Worm (Caenorhabditis elegans) whole organism, L3 larva: ENCODE data around the gene csn-5.
A peak's percentile ranks its signal among the peaks of the same experiment; 100 is the strongest.

ENCODE experiments used
- R02D3.7 ChIP-seq: fragments of 150-350 bp; optimal IDR thresholded peaks from 2 replicates; lab custom pipeline; 2014; ENCODE audit warnings: missing biosample characterization, missing genetic modification characterization
- aly-2 ChIP-seq: fragments of 150-350 bp; optimal IDR thresholded peaks from 2 replicates; lab custom pipeline; 2014; ENCODE audit warnings: missing biosample characterization, missing genetic modification characterization
- ama-1 ChIP-seq: fragments of 150-350 bp; optimal IDR thresholded peaks from 2 replicates; lab custom pipeline; 2018
- ceh-16 ChIP-seq: sonication (generic microtip); optimal IDR thresholded peaks from 2 replicates; lab custom pipeline; 2017; ENCODE audit warnings: missing biosample characterization, missing genetic modification characterization
- ceh-28 ChIP-seq: fragments of 150-350 bp; optimal IDR thresholded peaks from 2 replicates; lab custom pipeline; 2014; ENCODE audit warnings: missing biosample characterization, missing genetic modification reagents, missing genetic modification characterization
- ceh-82 ChIP-seq: fragments of 150-350 bp; optimal IDR thresholded peaks from 2 replicates; lab custom pipeline; 2014; ENCODE audit warnings: missing biosample characterization, missing genetic modification characterization
- ceh-9 ChIP-seq: sonication (generic microtip); optimal IDR thresholded peaks from 2 replicates; lab custom pipeline; 2018; ENCODE audit warnings: missing biosample characterization, missing genetic modification characterization
- daf-12 ChIP-seq: fragments of 150-350 bp; optimal IDR thresholded peaks from 2 replicates; lab custom pipeline; 2014; ENCODE audit warnings: missing biosample characterization, missing genetic modification reagents, missing genetic modification characterization
- egl-27 ChIP-seq: sonication (generic microtip); optimal IDR thresholded peaks from 4 replicates; lab custom pipeline; 2017; ENCODE audit warnings: missing biosample characterization, missing genetic modification reagents, missing genetic modification characterization
- elt-1 ChIP-seq: fragments of 150-350 bp; optimal IDR thresholded peaks from 2 replicates; lab custom pipeline; 2014; ENCODE audit warnings: missing biosample characterization, missing genetic modification characterization
- elt-2 ChIP-seq: sonication (generic microtip); optimal IDR thresholded peaks from 2 replicates; lab custom pipeline; 2016; ENCODE audit warnings: missing genetic modification reagents, mild to moderate bottlenecking, missing genetic modification characterization, missing compliant biosample characterization
- elt-3 ChIP-seq, 3 experiments: fragments of 150-350 bp in 1 of 3; sonication (generic microtip) in 2 of 3; optimal IDR thresholded peaks; 2 replicates in 2 of 3; 4 replicates in 1 of 3; lab custom pipeline; 2014 to 2017; ENCODE audit warnings: missing biosample characterization in 3 of 3, missing genetic modification characterization in 3 of 3
- eor-1 ChIP-seq, 2 experiments: fragments of 150-350 bp; optimal IDR thresholded peaks; 2 replicates each; lab custom pipeline; 2014 to 2018; ENCODE audit warnings: missing biosample characterization in 2 of 2, missing genetic modification characterization in 2 of 2
- fos-1 ChIP-seq: fragments of 150-350 bp; optimal IDR thresholded peaks from 2 replicates; lab custom pipeline; 2014; ENCODE audit warnings: missing biosample characterization, missing genetic modification characterization
- hmg-11 ChIP-seq: sonication (generic microtip); optimal IDR thresholded peaks from 2 replicates; lab custom pipeline; 2016; ENCODE audit warnings: missing genetic modification characterization, missing compliant biosample characterization
- jun-1 ChIP-seq: fragments of 150-350 bp; optimal IDR thresholded peaks from 2 replicates; lab custom pipeline; 2014; ENCODE audit warnings: missing biosample characterization, missing genetic modification reagents, missing genetic modification characterization
- lin-15B ChIP-seq: fragments of 150-350 bp; optimal IDR thresholded peaks from 2 replicates; lab custom pipeline; 2014; ENCODE audit warnings: missing biosample characterization, missing genetic modification characterization
- lin-39 ChIP-seq: fragments of 150-350 bp; optimal IDR thresholded peaks from 2 replicates; lab custom pipeline; 2018; ENCODE audit warnings: missing biosample characterization, missing genetic modification reagents, missing genetic modification characterization
- lsy-12 ChIP-seq: sonication (generic microtip); optimal IDR thresholded peaks from 2 replicates; lab custom pipeline; 2016; ENCODE audit warnings: mild to moderate bottlenecking, missing genetic modification characterization, missing compliant biosample characterization
- mml-1 ChIP-seq: fragments of 150-350 bp; sonication (generic microtip); optimal IDR thresholded peaks from 3 replicates; lab custom pipeline; 2014; ENCODE audit warnings: missing biosample characterization, missing genetic modification characterization
- nfya-1 ChIP-seq: sonication (generic microtip); optimal IDR thresholded peaks from 2 replicates; lab custom pipeline; 2017; ENCODE audit warnings: missing genetic modification characterization, mild to moderate bottlenecking, missing compliant biosample characterization, antibody characterized with exemption, moderate library complexity; ENCODE audit not compliant: insufficient read depth
- nhr-11 ChIP-seq: fragments of 150-350 bp; optimal IDR thresholded peaks from 2 replicates; lab custom pipeline; 2014; ENCODE audit warnings: missing biosample characterization, missing genetic modification characterization
- nhr-23 ChIP-seq: fragments of 150-350 bp; optimal IDR thresholded peaks from 2 replicates; lab custom pipeline; 2014; ENCODE audit warnings: missing biosample characterization, missing genetic modification reagents, missing genetic modification characterization
- nhr-25 ChIP-seq: sonication (generic microtip); optimal IDR thresholded peaks from 2 replicates; lab custom pipeline; 2017; ENCODE audit warnings: missing biosample characterization, missing genetic modification characterization
- nhr-28 ChIP-seq: fragments of 150-350 bp; optimal IDR thresholded peaks from 2 replicates; lab custom pipeline; 2014; ENCODE audit warnings: missing biosample characterization, missing genetic modification characterization
- nhr-43 ChIP-seq: sonication (generic microtip); optimal IDR thresholded peaks from 2 replicates; lab custom pipeline; 2016; ENCODE audit warnings: mild to moderate bottlenecking, missing genetic modification characterization, missing compliant biosample characterization; ENCODE audit not compliant: poor library complexity, severe bottlenecking
- nhr-67 ChIP-seq: fragments of 150-350 bp; optimal IDR thresholded peaks from 2 replicates; lab custom pipeline; 2014; ENCODE audit warnings: missing biosample characterization, missing genetic modification characterization
- nhr-76 ChIP-seq: fragments of 150-350 bp; sonication (generic microtip); optimal IDR thresholded peaks from 5 replicates; lab custom pipeline; 2014; ENCODE audit warnings: missing biosample characterization, missing genetic modification characterization
- nhr-77 ChIP-seq: fragments of 150-350 bp; optimal IDR thresholded peaks from 2 replicates; lab custom pipeline; 2014; ENCODE audit warnings: missing biosample characterization, missing genetic modification characterization
- pha-4 ChIP-seq: fragments of 150-350 bp; optimal IDR thresholded peaks from 2 replicates; lab custom pipeline; 2014; ENCODE audit warnings: missing biosample characterization, missing genetic modification reagents, missing genetic modification characterization
- pqm-1 ChIP-seq: fragments of 150-350 bp; optimal IDR thresholded peaks from 2 replicates; lab custom pipeline; 2017; ENCODE audit warnings: missing biosample characterization, missing genetic modification characterization, inconsistent platforms
- snpc-4 ChIP-seq: fragments of 150-350 bp; optimal IDR thresholded peaks from 2 replicates; lab custom pipeline; 2014; ENCODE audit warnings: missing biosample characterization, missing genetic modification characterization
- tbx-2 ChIP-seq: sonication (generic microtip); optimal IDR thresholded peaks from 2 replicates; lab custom pipeline; 2016; ENCODE audit warnings: mild to moderate bottlenecking, missing genetic modification characterization, missing compliant biosample characterization
- unc-39 ChIP-seq: sonication (generic microtip); optimal IDR thresholded peaks from 4 replicates; lab custom pipeline; 2017; ENCODE audit warnings: missing biosample characterization, missing genetic modification characterization
- zag-1 ChIP-seq: fragments of 150-350 bp; optimal IDR thresholded peaks from 2 replicates; lab custom pipeline; 2014; ENCODE audit warnings: missing biosample characterization, missing genetic modification characterization
- ztf-4 ChIP-seq: fragments of 150-350 bp; optimal IDR thresholded peaks from 2 replicates; lab custom pipeline; 2014; ENCODE audit warnings: missing biosample characterization, missing genetic modification characterization

csn-5 gene

ce11 chrIV:5655966-5656389, 6.6 kb downstream of the csn-5 start (continued):
- TF ChIP-seq ceh-82 = no peak
- peak; percentile 72 for TF ChIP-seq pqm-1 (tag; lab: Kevin White, UChicago)
- no peak for TF ChIP-seq fos-1 (tag; lab: Kevin White, UChicago)
- no peak for TF ChIP-seq ceh-16 (tag; lab: Kevin White, UChicago)
- TF ChIP-seq lin-39 (tag; lab: Kevin White, UChicago) = no peak
- peak; percentile 24 for TF ChIP-seq pha-4 (tag; lab: Kevin White, UChicago)
- TF ChIP-seq unc-39 = no peak
- peak; percentile 29 for TF ChIP-seq egl-27 (tag; lab: Kevin White, UChicago)
- no peak for TF ChIP-seq eor-1 (tag; optimal IDR thresholded peaks at IDR 0.05; lab: Kevin White, UChicago)
- TF ChIP-seq elt-1 (tag; lab: Kevin White, UChicago) = no peak
- TF ChIP-seq ama-1 (lab: Kevin White, UChicago) = no peak
- peak; percentile 49 for TF ChIP-seq R02D3.7 (tag; lab: Kevin White, UChicago)

ce11 chrIV:5657126-5657666, 7.9 kb downstream of the csn-5 start:
- TF ChIP-seq lin-15B (tag; lab: Kevin White, UChicago) (peak; percentile 62), ceh-28 (tag; lab: Kevin White, UChicago) (peak; percentile 67), elt-2 (peak; percentile 47), ceh-9 (tag; lab: Kevin White, UChicago) (no peak), nhr-67 (tag; lab: Kevin White, UChicago) (no peak), ztf-4 (tag; lab: Kevin White, UChicago) (peak; percentile 36), lin-39 (tag; lab: Kevin White, UChicago) (peak; percentile 12), nhr-43 (tag; lab: Kevin White, UChicago) (peak; percentile 94), R02D3.7 (tag; lab: Kevin White, UChicago) (peak; percentile 46), pqm-1 (tag; lab: Kevin White, UChicago) (peak; percentile 23), daf-12 (tag; lab: Kevin White, UChicago) (no peak), elt-1 (tag; lab: Kevin White, UChicago) (no peak), mml-1 (no peak), pha-4 (tag; lab: Kevin White, UChicago) (peak; percentile 81), ceh-16 (tag; lab: Kevin White, UChicago) (no peak), hmg-11 (peak; percentile 31), zag-1 (tag; lab: Kevin White, UChicago) (no peak), tbx-2 (tag; lab: Kevin White, UChicago) (peak; percentile 59), nhr-76 (tag; lab: Kevin White, UChicago) (no peak), nhr-11 (tag; lab: Kevin White, UChicago) (peak; percentile 67), nhr-25 (tag; lab: Kevin White, UChicago) (peak; percentile 94), unc-39 (no peak), elt-3 (tag; optimal IDR thresholded peaks at IDR 0.05; lab: Kevin White, UChicago) (no peak), nfya-1 (tag; lab: Kevin White, UChicago) (peak; percentile 84), nhr-77 (tag; lab: Kevin White, UChicago) (no peak), nhr-23 (peak; percentile 94), snpc-4 (peak; percentile 37), lsy-12 (tag; lab: Kevin White, UChicago) (peak; percentile 49), jun-1 (tag; lab: Kevin White, UChicago) (peak; percentile 70)

- TF ChIP-seq elt-2 (peak; percentile 52), ztf-4 (tag; lab: Kevin White, UChicago) (no peak), pqm-1 (tag; lab: Kevin White, UChicago) (no peak)
Measured at ce11 chrIV:5658225-5658624, 8.9 kb downstream of the csn-5 start.

ce11 chrIV:5658897-5659296, 9.6 kb downstream of the csn-5 start:
- TF ChIP-seq pqm-1 (tag; lab: Kevin White, UChicago) (peak; percentile 88), nhr-28 (tag; lab: Kevin White, UChicago) (no peak), R02D3.7 (tag; lab: Kevin White, UChicago) (no peak), aly-2 (tag; lab: Kevin White, UChicago) (no peak), elt-2 (peak; percentile 68)
